Worm (Caenorhabditis elegans) whole organism, L4/young adult: ENCODE data around the gene srm-6.

ENCODE experiments used
- W03F9.2 ChIP-seq: fragments of 150-350 bp; optimal IDR thresholded peaks from 2 replicates; lab custom pipeline; 2014; ENCODE audit warnings: missing biosample characterization, missing genetic modification characterization
- him-1 ChIP-seq: sonication (generic microtip); optimal IDR thresholded peaks from 2 replicates; lab custom pipeline; 2016; ENCODE audit warnings: missing genotype, missing genetic modification reagents, missing genetic modification characterization, missing compliant biosample characterization

- TF ChIP-seq W03F9.2 (no peak), him-1 (tag; lab: Kevin White, UChicago) (no peak)
These were observed 7.9 kb upstream of the srm-6 start, which contains the start of gene pepm-1 for ce11 chrV:14328806-14329205.
